Fruit fly (Drosophila melanogaster): ENCODE data around the gene CG17490.

CG17490 gene

DNA sequence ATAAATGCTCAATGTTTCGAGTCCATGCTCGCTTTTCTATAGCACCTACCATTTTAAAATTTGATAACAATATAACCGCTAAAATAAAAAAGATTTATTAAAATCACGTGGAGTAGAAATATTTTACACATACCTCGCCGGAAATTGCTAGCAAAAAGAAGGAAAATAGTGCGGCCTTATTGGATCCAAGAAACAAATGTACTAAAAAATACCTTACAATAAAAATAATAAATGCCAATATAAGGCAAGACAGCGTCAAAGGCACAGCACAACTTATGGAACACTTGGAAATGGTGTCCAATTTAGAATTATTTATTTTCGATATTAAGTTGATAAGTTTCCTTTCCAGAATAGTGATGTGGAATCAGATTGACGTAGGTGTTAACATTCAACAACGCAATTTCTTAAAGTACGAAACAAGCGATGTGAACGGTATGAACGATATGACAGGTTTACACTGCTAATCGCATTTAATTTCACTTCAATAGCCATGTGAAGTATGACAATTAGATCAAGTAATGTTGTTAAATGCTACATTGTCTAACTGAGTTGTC is 903 bp upstream of the CG17490 start, which contains the start of gene RpL5 (continued):
- TF ChIP-seq toy (GFP tag; IDR thresholded peaks at IDR 0.05) (no peak), CG4617 (GFP tag; optimal IDR thresholded peaks at IDR 0.05; ENCODE audit: borderline replicate concordance) (peak; percentile 58), phol (tag; optimal IDR thresholded peaks at IDR 0.05) (peak; percentile 76), pzg (GFP tag; optimal IDR thresholded peaks at IDR 0.05) (peak; percentile 62), Pdp1 (GFP tag; optimal IDR thresholded peaks at IDR 0.05) (peak in 1 of 2 experiments; percentile 3), row (GFP tag; IDR thresholded peaks at IDR 0.05) (peak; percentile 86), CG13424 (tag; optimal IDR thresholded peaks at IDR 0.05) (peak; percentile 21), CG9215 (GFP tag; IDR thresholded peaks at IDR 0.05) (no peak), CG14441 (GFP tag; IDR thresholded peaks at IDR 0.05) (no peak), hb (GFP tag; IDR thresholded peaks at IDR 0.05; ENCODE audit: partially characterized antibody) (no peak), sima (GFP tag; optimal IDR thresholded peaks at IDR 0.05) (no peak), BEAF-32 (GFP tag; optimal IDR thresholded peaks at IDR 0.05) (peak; percentile 35), maf-S (GFP tag; optimal IDR thresholded peaks at IDR 0.05) (peak; percentile 23), tll (GFP tag; optimal IDR thresholded peaks at IDR 0.05) (peak in 1 of 2 experiments; percentile 96), Meics (GFP tag; optimal IDR thresholded peaks at IDR 0.05) (peak; percentile 26), CG6765 (GFP tag; optimal IDR thresholded peaks at IDR 0.05) (peak; percentile 11), HLH4C (GFP tag; IDR thresholded peaks at IDR 0.05; ENCODE audit: partially characterized antibody) (no peak), CG16813 (GFP tag; IDR thresholded peaks at IDR 0.05; ENCODE audit: partially characterized antibody) (no peak), al (GFP tag; IDR thresholded peaks at IDR 0.05) (no peak), CG4328 (GFP tag; optimal IDR thresholded peaks at IDR 0.05) (no peak), Med (GFP tag) (no peak), Ets65A (GFP tag) (peak; percentile 97), CG32772 (GFP tag; IDR thresholded peaks at IDR 0.05) (no peak), schlank (tag; optimal IDR thresholded peaks at IDR 0.05) (no peak), slou (GFP tag; optimal IDR thresholded peaks at IDR 0.05) (peak; percentile 65), CG15011 (GFP tag; optimal IDR thresholded peaks at IDR 0.05) (no peak), CG15601 (tag; optimal IDR thresholded peaks at IDR 0.05) (no peak), CG30020 (tag; optimal IDR thresholded peaks at IDR 0.05) (peak; percentile 100), CG10431 (GFP tag; optimal IDR thresholded peaks at IDR 0.05) (peak; percentile 18), CG2875 (GFP tag; optimal IDR thresholded peaks at IDR 0.05) (peak; percentile 23), mld (GFP tag; IDR thresholded peaks at IDR 0.05; ENCODE audit: partially characterized antibody) (no peak), H2.0 (GFP tag; IDR thresholded peaks at IDR 0.05) (peak; percentile 54), Atf3 (GFP tag; optimal IDR thresholded peaks at IDR 0.05) (peak; percentile 31), CG18619 (GFP tag; optimal IDR thresholded peaks at IDR 0.05) (peak; percentile 17), trem (tag; optimal IDR thresholded peaks at IDR 0.05) (peak; percentile 36), lola (GFP tag; optimal IDR thresholded peaks at IDR 0.05) (peak in 1 of 3 experiments; percentile 9), Hand (GFP tag; optimal IDR thresholded peaks at IDR 0.05) (no peak), lmd (GFP tag; IDR thresholded peaks at IDR 0.05) (no peak), CG11723 (GFP tag; optimal IDR thresholded peaks at IDR 0.05) (peak; percentile 98), Sry-β (GFP tag; optimal IDR thresholded peaks at IDR 0.05) (peak; percentile 3), zen (tag; optimal IDR thresholded peaks at IDR 0.05) (peak; percentile 70), Camta (GFP tag; optimal IDR thresholded peaks at IDR 0.05) (peak; percentile 6), pfk (GFP tag; optimal IDR thresholded peaks at IDR 0.05) (peak; percentile 91), CG17385 (GFP tag; optimal IDR thresholded peaks at IDR 0.05) (peak; percentile 69), HmgZ (tag; optimal IDR thresholded peaks at IDR 0.05) (peak; percentile 57), Lhr (GFP tag; optimal IDR thresholded peaks at IDR 0.05) (peak; percentile 84), gfzf (GFP tag; optimal IDR thresholded peaks at IDR 0.05) (peak; percentile 71), CG6791 (GFP tag; IDR thresholded peaks at IDR 0.05; ENCODE audit: partially characterized antibody) (no peak)

Measured in whole organism, embryonic.